Worm (Caenorhabditis elegans) whole organism, mixed stage, embryonic: ENCODE results near the gene F21C10.9.

ENCODE experiments used
- M03D4.4 ChIP-seq: sonication (generic microtip); optimal IDR thresholded peaks from 2 replicates; lab custom pipeline; 2017; ENCODE audit warnings: mild to moderate bottlenecking, missing genetic modification characterization, missing compliant biosample characterization
- bed-3 ChIP-seq: fragments of 200-800 bp; sonication (Bioruptor generic); optimal IDR thresholded peaks from 3 replicates; lab custom pipeline; 2018; ENCODE audit warnings: mild to moderate bottlenecking, missing genetic modification characterization, moderate library complexity, missing compliant biosample characterization
- ceh-39 ChIP-seq: fragments of 150-350 bp; optimal IDR thresholded peaks from 2 replicates; lab custom pipeline; 2014; ENCODE audit warnings: missing biosample characterization, missing genetic modification characterization
- ceh-43 ChIP-seq: fragments of 200-800 bp; sonication (Bioruptor generic); optimal IDR thresholded peaks from 2 replicates; lab custom pipeline; 2018; ENCODE audit warnings: mild to moderate bottlenecking, missing genetic modification characterization, moderate library complexity, missing compliant biosample characterization
- ces-1 ChIP-seq: fragments of 150-350 bp; optimal IDR thresholded peaks from 2 replicates; lab custom pipeline; 2014; ENCODE audit warnings: missing biosample characterization, missing genetic modification reagents, missing genetic modification characterization
- cnd-1 ChIP-seq: fragments of 200-800 bp; sonication (Bioruptor generic); optimal IDR thresholded peaks from 2 replicates; lab custom pipeline; 2018; ENCODE audit warnings: mild to moderate bottlenecking, missing genetic modification characterization, missing compliant biosample characterization
- drap-1 ChIP-seq: fragments of 200-800 bp; sonication (Bioruptor generic); optimal IDR thresholded peaks from 3 replicates; lab custom pipeline; 2018; ENCODE audit warnings: mild to moderate bottlenecking, missing genetic modification characterization, missing compliant biosample characterization
- elt-1 ChIP-seq: sonication (generic microtip); optimal IDR thresholded peaks from 2 replicates; lab custom pipeline; 2017; ENCODE audit warnings: missing genetic modification characterization, mild to moderate bottlenecking, missing compliant biosample characterization, antibody characterized with exemption, moderate library complexity, borderline replicate concordance; ENCODE audit not compliant: insufficient read depth
- elt-3 ChIP-seq: fragments of 150-350 bp; optimal IDR thresholded peaks from 2 replicates; lab custom pipeline; 2014; ENCODE audit warnings: missing biosample characterization, missing genetic modification characterization
- flh-1 ChIP-seq: fragments of 200-800 bp; sonication (Bioruptor generic); optimal IDR thresholded peaks from 2 replicates; lab custom pipeline; 2018; ENCODE audit warnings: mild to moderate bottlenecking, missing genetic modification characterization, moderate library complexity, missing compliant biosample characterization
- ham-2 ChIP-seq: fragments of 200-800 bp; sonication (Bioruptor generic); optimal IDR thresholded peaks from 2 replicates; lab custom pipeline; 2018; ENCODE audit warnings: mild to moderate bottlenecking, missing genetic modification characterization, missing compliant biosample characterization
- hlh-1 ChIP-seq: fragments of 150-350 bp; optimal IDR thresholded peaks from 2 replicates; lab custom pipeline; 2014; ENCODE audit warnings: missing biosample characterization, missing genetic modification reagents, missing genetic modification characterization
- lin-13 ChIP-seq: fragments of 150-350 bp; optimal IDR thresholded peaks from 2 replicates; lab custom pipeline; 2014; ENCODE audit warnings: missing biosample characterization, missing genetic modification characterization
- lin-32 ChIP-seq: fragments of 200-800 bp; sonication (Bioruptor generic); optimal IDR thresholded peaks from 2 replicates; lab custom pipeline; 2018; ENCODE audit warnings: mild to moderate bottlenecking, missing genetic modification characterization, missing compliant biosample characterization
- lsy-2 ChIP-seq: fragments of 150-350 bp; optimal IDR thresholded peaks from 2 replicates; lab custom pipeline; 2014; ENCODE audit warnings: missing biosample characterization, missing genetic modification characterization
- mls-2 ChIP-seq: sonication (generic microtip); optimal IDR thresholded peaks from 2 replicates; lab custom pipeline; 2016; ENCODE audit warnings: mild to moderate bottlenecking, missing genetic modification characterization, moderate library complexity, missing compliant biosample characterization
- nhr-12 ChIP-seq: fragments of 150-350 bp; optimal IDR thresholded peaks from 2 replicates; lab custom pipeline; 2014; ENCODE audit warnings: missing biosample characterization, missing genetic modification characterization
- nhr-2 ChIP-seq: fragments of 150-350 bp; optimal IDR thresholded peaks from 2 replicates; lab custom pipeline; 2014; ENCODE audit warnings: missing biosample characterization, missing genetic modification characterization
- nhr-237 ChIP-seq: fragments of 150-350 bp; optimal IDR thresholded peaks from 2 replicates; lab custom pipeline; 2014; ENCODE audit warnings: missing biosample characterization, missing genetic modification characterization
- nhr-28 ChIP-seq: fragments of 150-350 bp; optimal IDR thresholded peaks from 2 replicates; lab custom pipeline; 2014; ENCODE audit warnings: missing biosample characterization, missing genetic modification characterization
- nhr-76 ChIP-seq: sonication (generic microtip); optimal IDR thresholded peaks from 2 replicates; lab custom pipeline; 2017; ENCODE audit warnings: missing biosample characterization, missing genetic modification characterization
- pha-4 ChIP-seq: fragments of 150-350 bp; optimal IDR thresholded peaks from 2 replicates; lab custom pipeline; 2018; ENCODE audit warnings: missing biosample characterization, missing genetic modification reagents, missing genetic modification characterization
- sem-2 ChIP-seq: fragments of 200-800 bp; sonication (Bioruptor generic); optimal IDR thresholded peaks from 2 replicates; lab custom pipeline; 2018; ENCODE audit warnings: mild to moderate bottlenecking, missing genetic modification characterization, missing compliant biosample characterization
- snpc-4 ChIP-seq: fragments of 150-350 bp; optimal IDR thresholded peaks from 2 replicates; lab custom pipeline; 2014; ENCODE audit warnings: missing biosample characterization, missing genetic modification characterization
- sptf-1 ChIP-seq: sonication (generic microtip); optimal IDR thresholded peaks from 2 replicates; lab custom pipeline; 2017; ENCODE audit warnings: mild to moderate bottlenecking, missing genetic modification characterization, moderate library complexity, missing compliant biosample characterization
- tbx-8 ChIP-seq: fragments of 200-800 bp; sonication (Bioruptor generic); optimal IDR thresholded peaks from 2 replicates; lab custom pipeline; 2018; ENCODE audit warnings: mild to moderate bottlenecking, missing genetic modification characterization, moderate library complexity, missing compliant biosample characterization
- unc-120 ChIP-seq: sonication (generic microtip); optimal IDR thresholded peaks from 2 replicates; lab custom pipeline; 2017; ENCODE audit warnings: missing genetic modification characterization, missing compliant biosample characterization; ENCODE audit not compliant: poor library complexity, severe bottlenecking
- unc-39 ChIP-seq: fragments of 150-350 bp; optimal IDR thresholded peaks from 2 replicates; lab custom pipeline; 2014; ENCODE audit warnings: missing biosample characterization, missing genetic modification characterization
- unc-62 ChIP-seq: fragments of 150-350 bp; optimal IDR thresholded peaks from 2 replicates; lab custom pipeline; 2014; ENCODE audit warnings: missing biosample characterization, missing genetic modification reagents, missing genetic modification characterization
- zip-8 ChIP-seq: fragments of 150-350 bp; optimal IDR thresholded peaks from 2 replicates; lab custom pipeline; 2014; ENCODE audit warnings: missing biosample characterization, missing genetic modification characterization
- ztf-11 ChIP-seq: fragments of 150-350 bp; optimal IDR thresholded peaks from 2 replicates; lab custom pipeline; 2014; ENCODE audit warnings: missing biosample characterization, missing genetic modification characterization

F21C10.9 gene

ce11 chrV:9078067-9078581 is 20.4 kb downstream of the F21C10.9 start:
- TF ChIP-seq ceh-39 (no peak), bed-3 (no peak), elt-3 (tag; lab: Kevin White, UChicago) (no peak), nhr-12 (tag; lab: Kevin White, UChicago) (no peak)

- TF ChIP-seq nhr-12 (tag; lab: Kevin White, UChicago) (no peak), ces-1 (GFP tag; lab: Kevin White, UChicago) (no peak), sem-2 (no peak), nhr-76 (tag; lab: Kevin White, UChicago) (no peak), pha-4 (no peak), unc-39 (tag; lab: Kevin White, UChicago) (no peak), tbx-8 (no peak), cnd-1 (tag; lab: Kevin White, UChicago) (no peak), unc-120 (tag; lab: Kevin White, UChicago) (no peak), zip-8 (tag; lab: Kevin White, UChicago) (no peak), ceh-39 (no peak), lin-32 (GFP tag; lab: Kevin White, UChicago) (no peak), elt-3 (tag; lab: Kevin White, UChicago) (no peak)
- TF ChIP-seq, all 35 proteins: peak for 0
These were observed 22.2 kb downstream of the F21C10.9 start, which contains the start of gene T27E4.7 for ce11 chrV:9076273-9076672. TSS of gene T27E4.7 (minus strand) at chrV:9076322.

- TF ChIP-seq lin-32 (GFP tag; lab: Kevin White, UChicago): no peak
- no peak for TF ChIP-seq lsy-2 (tag; lab: Kevin White, UChicago)
- no peak for TF ChIP-seq ham-2 (GFP tag; lab: Kevin White, UChicago)
- no peak for TF ChIP-seq elt-1 (tag; lab: Kevin White, UChicago)
- TF ChIP-seq pha-4: no peak
- TF ChIP-seq hlh-1 (tag; lab: Kevin White, UChicago): no peak
- TF ChIP-seq cnd-1 (tag; lab: Kevin White, UChicago): no peak
- no peak for TF ChIP-seq unc-62
- no peak for TF ChIP-seq ztf-11 (tag; lab: Kevin White, UChicago)
- TF ChIP-seq, all 35 proteins: peak for 0
These were observed 22.7 kb downstream of the F21C10.9 start for ce11 chrV:9075827-9076226.

ce11 chrV:9074360-9074834 is 24.1 kb downstream of the F21C10.9 start:
- TF ChIP-seq nhr-237 (no peak), mls-2 (tag; lab: Kevin White, UChicago) (no peak), cnd-1 (tag; lab: Kevin White, UChicago) (no peak), zip-8 (tag; lab: Kevin White, UChicago) (no peak), unc-39 (tag; lab: Kevin White, UChicago) (no peak), snpc-4 (tag; lab: Kevin White, UChicago) (no peak)

ce11 chrV:9073322-9074038 is 25.0 kb downstream of the F21C10.9 start, which contains the start of gene oac-50:
TSS of gene oac-50 (minus strand) at chrV:9073540.
- TF ChIP-seq nhr-12 (tag; lab: Kevin White, UChicago): no peak
- TF ChIP-seq lin-32 (GFP tag; lab: Kevin White, UChicago): no peak
- TF ChIP-seq elt-3 (tag; lab: Kevin White, UChicago): no peak
- no peak for TF ChIP-seq sem-2
- no peak for TF ChIP-seq unc-39 (tag; lab: Kevin White, UChicago)
- no peak for TF ChIP-seq lsy-2 (tag; lab: Kevin White, UChicago)
- TF ChIP-seq drap-1 (GFP tag; lab: Kevin White, UChicago): no peak
- TF ChIP-seq unc-120 (tag; lab: Kevin White, UChicago): no peak
- TF ChIP-seq nhr-2: no peak
- TF ChIP-seq flh-1 (GFP tag; lab: Kevin White, UChicago): no peak
- TF ChIP-seq snpc-4 (tag; lab: Kevin White, UChicago): no peak
- no peak for TF ChIP-seq ceh-43 (GFP tag; lab: Kevin White, UChicago)
- no peak for TF ChIP-seq cnd-1 (tag; lab: Kevin White, UChicago)
- no peak for TF ChIP-seq lin-13 (tag; lab: Kevin White, UChicago)
- no peak for TF ChIP-seq unc-62
- no peak for TF ChIP-seq sptf-1
- no peak for TF ChIP-seq M03D4.4
- no peak for TF ChIP-seq elt-1 (tag; lab: Kevin White, UChicago)
- TF ChIP-seq nhr-28 (tag; lab: Kevin White, UChicago): no peak
